Fruit fly (Drosophila melanogaster): ENCODE results near the gene Dhps.

- TF ChIP-seq rgr (GFP tag; optimal IDR thresholded peaks at IDR 0.05) (no peak), HLH106 (tag; optimal IDR thresholded peaks at IDR 0.05) (no peak), Rel (GFP tag; optimal IDR thresholded peaks at IDR 0.05) (no peak), Rel (tag; optimal IDR thresholded peaks at IDR 0.05) (no peak), Dif (GFP tag; optimal IDR thresholded peaks at IDR 0.05; ENCODE audit: partially characterized antibody) (no peak), h (GFP tag; optimal IDR thresholded peaks at IDR 0.05) (no peak), Abd-B (GFP tag; optimal IDR thresholded peaks at IDR 0.05) (no peak), usp (GFP tag; optimal IDR thresholded peaks at IDR 0.05) (no peak), Jra (GFP tag; optimal IDR thresholded peaks at IDR 0.05) (no peak), brk (GFP tag; optimal IDR thresholded peaks at IDR 0.05) (no peak), OdsH (GFP tag; optimal IDR thresholded peaks at IDR 0.05) (no peak), dl (GFP tag; optimal IDR thresholded peaks at IDR 0.05; ENCODE audit: insufficient read depth in 1 of 2, partially characterized antibody in 2 of 2) (no peak), woc (GFP tag; optimal IDR thresholded peaks at IDR 0.05) (no peak), pan (optimal IDR thresholded peaks at IDR 0.05) (no peak), CG32264 (GFP tag; optimal IDR thresholded peaks at IDR 0.05) (no peak)
These were observed 21.7 kb downstream of the Dhps start for dm6 chr3L:8219687-8220086.

All from whole organism, wandering third instar larva.